Fruit fly (Drosophila melanogaster) whole organism, embryonic: ENCODE data around the gene CG32192.

ENCODE experiments used
- CG12071 ChIP-seq: fragments of 200-800 bp; sonication (Bioruptor generic); optimal IDR thresholded peaks from 3 replicates; lab custom pipeline; 2018; ENCODE audit warnings: missing biosample characterization, mild to moderate bottlenecking, missing genetic modification characterization
- CG1602 ChIP-seq: fragments of 200-800 bp; sonication (Bioruptor generic); optimal IDR thresholded peaks from 3 replicates; lab custom pipeline; 2016; ENCODE audit warnings: missing biosample characterization, missing genetic modification characterization
- CG17359 ChIP-seq: fragments of 200-800 bp; sonication (Bioruptor generic); optimal IDR thresholded peaks from 3 replicates; lab custom pipeline; 2018; ENCODE audit warnings: missing biosample characterization, mild to moderate bottlenecking, missing genetic modification characterization, moderate library complexity
- CG30403 ChIP-seq: fragments of 200-800 bp; sonication (Bioruptor generic); optimal IDR thresholded peaks from 3 replicates; lab custom pipeline; 2016; ENCODE audit warnings: missing biosample characterization, missing genetic modification characterization
- CG4282 ChIP-seq: fragments of 200-800 bp; sonication (Bioruptor generic); optimal IDR thresholded peaks from 2 replicates; lab custom pipeline; 2016; ENCODE audit warnings: missing biosample characterization, missing genetic modification characterization
- CG5953 ChIP-seq: fragments of 200-800 bp; sonication (Bioruptor generic); IDR thresholded peaks from 2 replicates; pipeline ENCODE4 v1.3.6; 2022; ENCODE audit warnings: missing biosample characterization, missing genetic modification characterization
- CG8281 ChIP-seq: fragments of 200-800 bp; sonication (Bioruptor generic); optimal IDR thresholded peaks from 2 replicates; lab custom pipeline; 2018; ENCODE audit warnings: missing biosample characterization, mild to moderate bottlenecking, missing genetic modification characterization, moderate library complexity
- Stat92E ChIP-seq, 3 experiments: fragments of >200 bp in 2 of 3; fragments of 200-800 bp in 1 of 3; sonication (Bioruptor generic) in 1 of 3; optimal IDR thresholded peaks; 2 replicates each; lab custom pipeline; 2017 to 2019; ENCODE audit warnings: missing biosample characterization in 3 of 3, missing genetic modification characterization in 3 of 3, mild to moderate bottlenecking in 1 of 3, moderate library complexity in 1 of 3
- abd-A ChIP-seq: fragments of 200-800 bp; sonication (Bioruptor generic); optimal IDR thresholded peaks from 3 replicates; lab custom pipeline; 2019; ENCODE audit warnings: missing biosample characterization, mild to moderate bottlenecking, missing genetic modification characterization, moderate library complexity
- dpn ChIP-seq, 2 experiments: fragments of 200-800 bp; sonication (Bioruptor generic); optimal IDR thresholded peaks; 3 replicates each; lab custom pipeline; 2016; ENCODE audit warnings: missing biosample characterization in 2 of 2, missing genetic modification characterization in 2 of 2
- eyg ChIP-seq: fragments of 200-800 bp; sonication (Bioruptor generic); optimal IDR thresholded peaks from 3 replicates; lab custom pipeline; 2016; ENCODE audit warnings: missing biosample characterization, missing genetic modification characterization
- grau ChIP-seq: fragments of 200-800 bp; optimal IDR thresholded peaks from 3 replicates; lab custom pipeline; 2019; ENCODE audit warnings: missing biosample characterization, mild to moderate bottlenecking, missing genetic modification characterization, moderate library complexity

DNA sequence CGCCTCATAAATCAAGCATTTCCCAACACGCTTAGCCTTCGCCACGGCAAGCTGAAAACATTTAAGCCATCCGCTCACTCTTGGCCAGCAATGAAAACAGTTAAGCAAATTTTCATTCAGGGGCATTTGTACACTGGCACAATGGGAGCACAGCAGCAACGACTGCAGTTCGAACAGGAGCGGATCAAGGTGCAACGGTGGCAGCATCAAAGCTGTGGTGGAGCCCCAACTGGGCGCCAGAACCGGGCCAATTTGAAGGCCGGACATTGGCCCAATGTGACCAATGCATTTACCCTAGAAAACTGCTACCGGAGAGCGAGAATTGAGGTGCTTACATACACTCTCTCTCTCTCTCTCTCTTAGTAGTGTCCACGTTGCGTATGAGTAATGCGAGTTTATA lies 18.2 kb upstream of the CG32192 start:
- TF ChIP-seq dpn (GFP tag; optimal IDR thresholded peaks at IDR 0.05; lab: Kevin White, UChicago) (no peak), CG30403 (GFP tag; lab: Kevin White, UChicago) (no peak), abd-A (no peak), eyg (GFP tag; lab: Kevin White, UChicago) (no peak), CG4282 (GFP tag; lab: Kevin White, UChicago) (no peak), CG8281 (tag; lab: Kevin White, UChicago) (no peak), CG12071 (no peak), CG1602 (GFP tag; lab: Kevin White, UChicago) (no peak), CG17359 (no peak), CG5953 (GFP tag; lab: Robert Waterston, UW) (no peak), Stat92E (GFP tag; optimal IDR thresholded peaks at IDR 0.05; lab: Kevin White, UChicago) (no peak), grau (tag; lab: Kevin White, UChicago) (no peak)
